Worm (Caenorhabditis elegans) whole organism, L1 larva: ENCODE results near the gene sir-2.2.
A peak's percentile ranks its signal among the peaks of the same experiment; 100 is the strongest.

Source experiments
- F16B12.6 ChIP-seq: fragments of 150-350 bp; optimal IDR thresholded peaks from 2 replicates; lab custom pipeline; 2014; ENCODE audit warnings: missing biosample characterization, missing genetic modification characterization
- Y116A8C.19 ChIP-seq: sonication (generic microtip); optimal IDR thresholded peaks from 2 replicates; lab custom pipeline; 2016; ENCODE audit warnings: missing compliant biosample characterization, missing genetic modification characterization, borderline replicate concordance
- alr-1 ChIP-seq: fragments of 200-800 bp; sonication (Bioruptor generic); optimal IDR thresholded peaks from 2 replicates; lab custom pipeline; 2018; ENCODE audit warnings: borderline replicate concordance, mild to moderate bottlenecking, missing genetic modification characterization, missing compliant biosample characterization
- ama-1 ChIP-seq: fragments of 150-350 bp; optimal IDR thresholded peaks from 2 replicates; lab custom pipeline; 2014
- blmp-1 ChIP-seq: fragments of 150-350 bp; optimal IDR thresholded peaks from 2 replicates; lab custom pipeline; 2014; ENCODE audit warnings: missing biosample characterization, missing genetic modification characterization
- ceh-63 ChIP-seq: fragments of 200-800 bp; sonication (Bioruptor generic); optimal IDR thresholded peaks from 2 replicates; lab custom pipeline; 2018; ENCODE audit warnings: mild to moderate bottlenecking, missing genetic modification characterization, missing compliant biosample characterization
- ceh-8 ChIP-seq: fragments of 200-800 bp; sonication (Bioruptor generic); optimal IDR thresholded peaks from 2 replicates; lab custom pipeline; 2018; ENCODE audit warnings: mild to moderate bottlenecking, missing genetic modification characterization, moderate library complexity, missing compliant biosample characterization
- ces-1 ChIP-seq: fragments of 150-350 bp; optimal IDR thresholded peaks from 2 replicates; lab custom pipeline; 2014; ENCODE audit warnings: missing biosample characterization, missing genetic modification reagents, missing genetic modification characterization
- dpl-1 ChIP-seq, 3 experiments: fragments of 150-350 bp in 2 of 3; sonication (generic microtip) in 1 of 3; optimal IDR thresholded peaks; 2 replicates each; lab custom pipeline; 2014 to 2017; ENCODE audit warnings: missing biosample characterization in 3 of 3, missing genetic modification characterization in 3 of 3, missing genetic modification reagents in 3 of 3
- dsc-1 ChIP-seq: sonication (generic microtip); optimal IDR thresholded peaks from 2 replicates; lab custom pipeline; 2016; ENCODE audit warnings: mild to moderate bottlenecking, missing genetic modification characterization, missing compliant biosample characterization
- efl-1 ChIP-seq, 4 experiments: fragments of 150-350 bp; optimal IDR thresholded peaks in 3 of 4; peaks in 1 of 4; 1 replicate in 1 of 4; 2 replicates in 3 of 4; lab custom pipeline; 2014; ENCODE audit warnings: missing biosample characterization in 2 of 4, missing genetic modification characterization in 2 of 4, missing genetic modification reagents in 2 of 4
- egl-27 ChIP-seq, 2 experiments: fragments of 150-350 bp in 1 of 2; sonication (generic microtip); optimal IDR thresholded peaks; 3 replicates each; lab custom pipeline; 2017 to 2018; ENCODE audit warnings: missing biosample characterization in 2 of 2, missing genetic modification characterization in 2 of 2, missing genetic modification reagents in 2 of 2
- elt-2 ChIP-seq: sonication (generic microtip); optimal IDR thresholded peaks from 2 replicates; lab custom pipeline; 2016; ENCODE audit warnings: missing genetic modification characterization, mild to moderate bottlenecking, inconsistent platforms, missing compliant biosample characterization, missing genetic modification reagents
- elt-3 ChIP-seq, 6 experiments: fragments of 150-350 bp in 1 of 6; sonication (generic microtip); optimal IDR thresholded peaks; 2 replicates each; lab custom pipeline; 2017 to 2018; ENCODE audit warnings: missing biosample characterization in 6 of 6, missing genetic modification characterization in 6 of 6, inconsistent platforms in 1 of 6
- ets-5 ChIP-seq: fragments of 200-800 bp; sonication (Bioruptor generic); IDR thresholded peaks from 2 replicates; pipeline ENCODE4 v1.3.6; 2022; ENCODE audit warnings: missing genetic modification characterization, missing compliant biosample characterization
- fkh-10 ChIP-seq: sonication (generic microtip); optimal IDR thresholded peaks from 2 replicates; lab custom pipeline; 2017; ENCODE audit warnings: missing biosample characterization, missing genetic modification reagents, missing genetic modification characterization
- fkh-4 ChIP-seq: sonication (generic microtip); optimal IDR thresholded peaks from 2 replicates; lab custom pipeline; 2016; ENCODE audit warnings: missing compliant biosample characterization, missing genetic modification characterization, borderline replicate concordance
- fkh-8 ChIP-seq: sonication (generic microtip); optimal IDR thresholded peaks from 2 replicates; lab custom pipeline; 2016; ENCODE audit warnings: mild to moderate bottlenecking, missing genetic modification characterization, missing compliant biosample characterization
- fos-1 ChIP-seq: fragments of 150-350 bp; optimal IDR thresholded peaks from 2 replicates; lab custom pipeline; 2014; ENCODE audit warnings: missing biosample characterization, missing genetic modification characterization
- irx-1 ChIP-seq: sonication (generic microtip); optimal IDR thresholded peaks from 2 replicates; lab custom pipeline; 2016; ENCODE audit warnings: missing genetic modification characterization, missing compliant biosample characterization
- isw-1 ChIP-seq: fragments of 200-800 bp; sonication (Bioruptor generic); IDR thresholded peaks from 2 replicates; pipeline ENCODE4 v1.3.6; 2022; ENCODE audit warnings: missing genetic modification characterization, missing compliant biosample characterization
- jun-1 ChIP-seq: fragments of 150-350 bp; optimal IDR thresholded peaks from 2 replicates; lab custom pipeline; 2014; ENCODE audit warnings: missing biosample characterization, missing genetic modification reagents, missing genetic modification characterization
- lin-14 ChIP-seq: fragments of 200-800 bp; sonication (Bioruptor generic); optimal IDR thresholded peaks from 2 replicates; lab custom pipeline; 2018; ENCODE audit warnings: mild to moderate bottlenecking, missing genetic modification characterization, moderate library complexity, missing compliant biosample characterization
- lin-35 ChIP-seq, 2 experiments: fragments of 150-350 bp; optimal IDR thresholded peaks; 2 replicates each; lab custom pipeline; 2014; ENCODE audit warnings: missing biosample characterization in 2 of 2, missing genetic modification characterization in 2 of 2, missing genetic modification reagents in 2 of 2
- mab-9 ChIP-seq: fragments of 200-800 bp; sonication (Bioruptor generic); IDR thresholded peaks from 2 replicates; pipeline ENCODE4 v1.3.6; 2022; ENCODE audit warnings: missing genetic modification reagents, missing genetic modification characterization, missing compliant biosample characterization
- mdl-1 ChIP-seq, 2 experiments: fragments of 150-350 bp; optimal IDR thresholded peaks; 2 replicates each; lab custom pipeline; 2014 to 2017; ENCODE audit warnings: missing biosample characterization in 2 of 2, missing genetic modification characterization in 2 of 2, inconsistent platforms in 1 of 2
- mef-2 ChIP-seq: fragments of 150-350 bp; optimal IDR thresholded peaks from 2 replicates; lab custom pipeline; 2014; ENCODE audit warnings: missing biosample characterization, missing genetic modification characterization
- nhr-19 ChIP-seq: fragments of 200-800 bp; sonication (Bioruptor generic); conservative IDR thresholded peaks from 2 replicates; pipeline ENCODE4 v1.3.6; 2022; ENCODE audit warnings: missing genetic modification characterization, missing compliant biosample characterization
- nhr-20 ChIP-seq: sonication (generic microtip); optimal IDR thresholded peaks from 2 replicates; lab custom pipeline; 2016; ENCODE audit warnings: mild to moderate bottlenecking, missing genetic modification characterization, missing compliant biosample characterization
- nhr-237 ChIP-seq: fragments of 150-350 bp; optimal IDR thresholded peaks from 2 replicates; lab custom pipeline; 2014; ENCODE audit warnings: missing biosample characterization, missing genetic modification characterization
- nhr-28 ChIP-seq: fragments of 150-350 bp; optimal IDR thresholded peaks from 2 replicates; lab custom pipeline; 2014; ENCODE audit warnings: missing biosample characterization, missing genetic modification characterization
- nhr-47 ChIP-seq: sonication (generic microtip); optimal IDR thresholded peaks from 2 replicates; lab custom pipeline; 2016; ENCODE audit warnings: mild to moderate bottlenecking, missing genetic modification characterization, moderate library complexity, missing compliant biosample characterization
- nhr-71 ChIP-seq: sonication (generic microtip); optimal IDR thresholded peaks from 2 replicates; lab custom pipeline; 2016; ENCODE audit warnings: mild to moderate bottlenecking, missing genetic modification characterization, moderate library complexity, missing compliant biosample characterization
- nhr-77 ChIP-seq: fragments of 150-350 bp; optimal IDR thresholded peaks from 2 replicates; lab custom pipeline; 2014; ENCODE audit warnings: missing biosample characterization, missing genetic modification characterization
- nhr-85 ChIP-seq: sonication (generic microtip); peaks from one replicate; lab custom pipeline; 2016; ENCODE audit warnings: missing genetic modification characterization, inconsistent platforms, missing compliant biosample characterization
- nhr-90 ChIP-seq: sonication (generic microtip); optimal IDR thresholded peaks from 2 replicates; lab custom pipeline; 2016; ENCODE audit warnings: mild to moderate bottlenecking, missing genetic modification characterization, missing compliant biosample characterization; ENCODE audit not compliant: poor library complexity
- pag-3 ChIP-seq: sonication (generic microtip); optimal IDR thresholded peaks from 2 replicates; lab custom pipeline; 2017; ENCODE audit warnings: missing genetic modification characterization, mild to moderate bottlenecking, missing compliant biosample characterization, antibody characterized with exemption, borderline replicate concordance; ENCODE audit not compliant: insufficient read depth
- pax-3 ChIP-seq: fragments of 200-800 bp; sonication (Bioruptor generic); optimal IDR thresholded peaks from 2 replicates; lab custom pipeline; 2018; ENCODE audit warnings: mild to moderate bottlenecking, missing genetic modification characterization, moderate library complexity, missing compliant biosample characterization
- pqm-1 ChIP-seq: sonication (generic microtip); optimal IDR thresholded peaks from 3 replicates; lab custom pipeline; 2017; ENCODE audit warnings: missing biosample characterization, missing genetic modification characterization
- skn-1 ChIP-seq: fragments of 150-350 bp; optimal IDR thresholded peaks from 2 replicates; lab custom pipeline; 2014; ENCODE audit warnings: missing biosample characterization, missing genetic modification characterization
- snpc-4 ChIP-seq: fragments of 150-350 bp; optimal IDR thresholded peaks from 2 replicates; lab custom pipeline; 2014; ENCODE audit warnings: missing biosample characterization, missing genetic modification characterization
- snu-23 ChIP-seq: sonication (generic microtip); optimal IDR thresholded peaks from 2 replicates; lab custom pipeline; 2016; ENCODE audit warnings: missing genetic modification characterization, missing compliant biosample characterization
- sptf-1 ChIP-seq: fragments of 150-350 bp; optimal IDR thresholded peaks from 2 replicates; lab custom pipeline; 2014; ENCODE audit warnings: missing biosample characterization, missing genetic modification characterization
- sup-37 ChIP-seq: fragments of 200-800 bp; sonication (Bioruptor generic); optimal IDR thresholded peaks from 2 replicates; lab custom pipeline; 2018; ENCODE audit warnings: mild to moderate bottlenecking, missing genetic modification characterization, missing compliant biosample characterization
- tbx-2 ChIP-seq: sonication (generic microtip); optimal IDR thresholded peaks from 2 replicates; lab custom pipeline; 2016; ENCODE audit warnings: missing genetic modification characterization, missing compliant biosample characterization
- unc-130 ChIP-seq: fragments of 150-350 bp; optimal IDR thresholded peaks from 2 replicates; lab custom pipeline; 2017; ENCODE audit warnings: missing biosample characterization, missing genetic modification characterization, inconsistent platforms
- unc-98 ChIP-seq: fragments of 200-800 bp; sonication (Bioruptor generic); IDR thresholded peaks from 2 replicates; pipeline ENCODE4 v1.3.6; 2022; ENCODE audit warnings: missing genetic modification characterization, missing compliant biosample characterization
- vab-15 ChIP-seq: sonication (generic microtip); optimal IDR thresholded peaks from 2 replicates; lab custom pipeline; 2017; ENCODE audit warnings: missing genotype, mild to moderate bottlenecking, missing genetic modification characterization, missing compliant biosample characterization
- zag-1 ChIP-seq: fragments of 150-350 bp; optimal IDR thresholded peaks from 2 replicates; lab custom pipeline; 2014; ENCODE audit warnings: missing biosample characterization, missing genetic modification characterization
- ztf-11 ChIP-seq, 2 experiments: sonication (generic microtip); optimal IDR thresholded peaks; 2 replicates each; lab custom pipeline; 2016 to 2017; ENCODE audit warnings: missing genetic modification characterization in 2 of 2, missing biosample characterization in 1 of 2, missing compliant biosample characterization in 1 of 2

sir-2.2 gene

ce11 chrX:13358573-13358972, 30.7 kb downstream of the sir-2.2 start (continued):
- TF ChIP-seq isw-1 (GFP tag; lab: Robert Waterston, UW) (peak; percentile 4; the same call in 1 of the 2 replicates), mdl-1 (tag; optimal IDR thresholded peaks at IDR 0.05; lab: Kevin White, UChicago) (peak; percentile 72 to 98), fkh-4 (tag; lab: Kevin White, UChicago) (no peak), nhr-77 (tag; lab: Kevin White, UChicago) (peak; percentile 83), fkh-10 (GFP tag; lab: Kevin White, UChicago) (peak; percentile 98), mef-2 (tag; lab: Kevin White, UChicago) (peak; percentile 58), irx-1 (tag; lab: Kevin White, UChicago) (peak; percentile 75), nhr-20 (tag; lab: Kevin White, UChicago) (peak; percentile 98), efl-1 (optimal IDR thresholded peaks at IDR 0.05; lab: Kevin White, UChicago) (peak; percentile 38 to 44), efl-1 (GFP tag; optimal IDR thresholded peaks at IDR 0.05 in 1 of 2; lab: Kevin White, UChicago) (peak in 1 of 2 experiments; percentile 91), pax-3 (no peak), ceh-63 (peak; percentile 61), pqm-1 (tag; lab: Kevin White, UChicago) (no peak), nhr-90 (peak; percentile 94), egl-27 (tag; optimal IDR thresholded peaks at IDR 0.05; lab: Kevin White, UChicago) (peak; percentile 86 to 93), nhr-28 (tag; lab: Kevin White, UChicago) (no peak), nhr-19 (GFP tag; lab: Robert Waterston, UW) (peak; percentile 97), sup-37 (GFP tag; lab: Kevin White, UChicago) (peak; percentile 64), skn-1 (peak; percentile 77), ces-1 (GFP tag; lab: Kevin White, UChicago) (no peak), lin-35 (GFP tag; optimal IDR thresholded peaks at IDR 0.05; lab: Kevin White, UChicago) (peak; percentile 35 to 85), tbx-2 (tag; lab: Kevin White, UChicago) (peak; percentile 90), unc-130 (tag; lab: Kevin White, UChicago) (peak; percentile 85), fos-1 (tag; lab: Kevin White, UChicago) (peak; percentile 14), pag-3 (tag; lab: Kevin White, UChicago) (no peak), ama-1 (lab: Kevin White, UChicago) (no peak), ceh-8 (GFP tag; lab: Kevin White, UChicago) (no peak), elt-3 (tag; optimal IDR thresholded peaks at IDR 0.05; lab: Kevin White, UChicago) (peak in 5 of 6 experiments; percentile 53 to 91 (median 66)), mab-9 (GFP tag; lab: Robert Waterston, UW) (no peak), dsc-1 (peak; percentile 35), alr-1 (tag; lab: Kevin White, UChicago) (no peak), zag-1 (no peak), ztf-11 (tag; optimal IDR thresholded peaks at IDR 0.05; lab: Kevin White, UChicago) (no peak), snu-23 (GFP tag; lab: Kevin White, UChicago) (peak; percentile 93), snpc-4 (tag; lab: Kevin White, UChicago) (peak; percentile 12), fkh-8 (tag; lab: Kevin White, UChicago) (no peak), nhr-47 (tag; lab: Kevin White, UChicago) (peak; percentile 87), ets-5 (GFP tag; lab: Robert Waterston, UW) (no peak), sptf-1 (tag; lab: Kevin White, UChicago) (no peak), Y116A8C.19 (tag; lab: Kevin White, UChicago) (no peak), dpl-1 (GFP tag; optimal IDR thresholded peaks at IDR 0.05; lab: Kevin White, UChicago) (peak in 2 of 3 experiments; percentile 1 to 35), blmp-1 (tag; lab: Kevin White, UChicago) (peak; percentile 99)

- TF ChIP-seq lin-35 (GFP tag; optimal IDR thresholded peaks at IDR 0.05; lab: Kevin White, UChicago) (peak in 1 of 2 experiments; percentile 8), nhr-237 (tag; lab: Kevin White, UChicago) (no peak), F16B12.6 (tag; lab: Kevin White, UChicago) (no peak), elt-2 (peak; percentile 58), unc-98 (GFP tag; lab: Robert Waterston, UW) (no peak), snu-23 (GFP tag; lab: Kevin White, UChicago) (peak; percentile 27), nhr-85 (peak; percentile 40), zag-1 (no peak), sptf-1 (tag; lab: Kevin White, UChicago) (no peak), nhr-90 (peak; percentile 38), lin-14 (GFP tag; lab: Kevin White, UChicago) (peak; percentile 49), elt-3 (tag; optimal IDR thresholded peaks at IDR 0.05; lab: Kevin White, UChicago) (peak in 1 of 6 experiments; percentile 25), jun-1 (tag; lab: Kevin White, UChicago) (no peak), nhr-20 (tag; lab: Kevin White, UChicago) (peak; percentile 68), vab-15 (tag; lab: Kevin White, UChicago) (no peak), nhr-71 (tag; lab: Kevin White, UChicago) (peak; percentile 21), efl-1 (optimal IDR thresholded peaks at IDR 0.05; lab: Kevin White, UChicago) (no peak), efl-1 (GFP tag; optimal IDR thresholded peaks at IDR 0.05 in 1 of 2; lab: Kevin White, UChicago) (peak in 1 of 2 experiments; percentile 54)
Measured at ce11 chrX:13359800-13360199, 31.9 kb downstream of the sir-2.2 start.
